Fruit fly (Drosophila melanogaster) Kc167 (cell line): Measurements from ENCODE around the gene Dic1.

Source experiments
- h ChIP-seq: fragments of >200 bp; optimal IDR thresholded peaks from 3 replicates; lab custom pipeline; 2018; ENCODE audit warnings: missing external identifiers
- insv ChIP-seq: fragments of >200 bp; optimal IDR thresholded peaks from 3 replicates; lab custom pipeline; 2018; ENCODE audit warnings: missing external identifiers
- psq ChIP-seq: fragments of >200 bp; optimal IDR thresholded peaks from 2 replicates; lab custom pipeline; 2017; ENCODE audit warnings: missing external identifiers
- ttk ChIP-seq: sonication (Bioruptor generic); optimal IDR thresholded peaks from 2 replicates; lab custom pipeline; 2017; ENCODE audit warnings: missing external identifiers

DNA sequence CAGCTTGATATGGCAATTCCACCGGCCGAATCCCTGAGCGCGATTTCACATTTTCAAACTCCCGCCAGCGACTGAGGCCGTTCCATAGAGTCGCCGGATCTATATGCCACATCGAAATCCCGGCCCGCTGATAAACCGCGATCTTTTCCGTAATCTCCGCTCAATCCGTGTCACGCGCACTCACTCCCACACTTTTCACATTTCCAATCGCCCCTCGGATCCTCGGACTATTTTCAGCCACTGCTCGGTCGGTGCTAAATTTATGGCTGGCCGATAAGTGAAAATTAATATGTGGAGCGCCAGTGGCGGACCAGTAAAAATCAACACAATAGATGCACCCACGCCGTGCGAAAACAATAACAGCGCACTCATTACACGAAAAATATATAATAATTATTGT is 28.3 kb downstream of the Dic1 start:
- no peak for TF ChIP-seq h (lab: Kevin White, UChicago)
- TF ChIP-seq insv = no peak
- no peak for TF ChIP-seq ttk
- TF ChIP-seq psq (lab: Kevin White, UChicago) = no peak
